Worm (Caenorhabditis elegans) whole organism, late embryonic: ENCODE data around the gene C02F5.13.

Experiments used
- F13H6.1 ChIP-seq: sonication (generic microtip); optimal IDR thresholded peaks from 2 replicates; lab custom pipeline; 2016; ENCODE audit warnings: missing genetic modification characterization, missing compliant biosample characterization
- K02D7.2 ChIP-seq: sonication (generic microtip); optimal IDR thresholded peaks from 2 replicates; lab custom pipeline; 2017; ENCODE audit warnings: mild to moderate bottlenecking, missing genetic modification characterization, missing compliant biosample characterization
- T23F11.4 ChIP-seq: fragments of 200-800 bp; sonication (Bioruptor generic); optimal IDR thresholded peaks from 2 replicates; lab custom pipeline; 2018; ENCODE audit warnings: mild to moderate bottlenecking, missing genetic modification characterization, missing compliant biosample characterization
- ceh-19 ChIP-seq: fragments of 200-800 bp; sonication (Bioruptor generic); optimal IDR thresholded peaks from 2 replicates; lab custom pipeline; 2018; ENCODE audit warnings: mild to moderate bottlenecking, missing genetic modification characterization, missing compliant biosample characterization
- ceh-2 ChIP-seq: sonication (generic microtip); optimal IDR thresholded peaks from 2 replicates; lab custom pipeline; 2016; ENCODE audit warnings: missing genotype, missing genetic modification characterization, missing compliant biosample characterization
- fax-1 ChIP-seq: sonication (generic microtip); optimal IDR thresholded peaks from 2 replicates; lab custom pipeline; 2016; ENCODE audit warnings: missing genotype, missing genetic modification characterization, missing compliant biosample characterization
- hlh-15 ChIP-seq: sonication (generic microtip); optimal IDR thresholded peaks from 2 replicates; lab custom pipeline; 2016; ENCODE audit warnings: missing genetic modification characterization, missing compliant biosample characterization
- hlh-30 ChIP-seq: sonication (generic microtip); optimal IDR thresholded peaks from 2 replicates; lab custom pipeline; 2017; ENCODE audit warnings: antibody characterized with exemption, missing genetic modification characterization, missing compliant biosample characterization; ENCODE audit not compliant: insufficient read depth
- npax-4 ChIP-seq: sonication (generic microtip); optimal IDR thresholded peaks from 2 replicates; lab custom pipeline; 2016; ENCODE audit warnings: missing genetic modification characterization, missing compliant biosample characterization
- pag-3 ChIP-seq: sonication (generic microtip); optimal IDR thresholded peaks from 2 replicates; lab custom pipeline; 2016; ENCODE audit warnings: missing compliant biosample characterization, missing genetic modification characterization, borderline replicate concordance
- pha-4 ChIP-seq: fragments of 150-350 bp; optimal IDR thresholded peaks from 2 replicates; lab custom pipeline; 2018; ENCODE audit warnings: missing biosample characterization, missing genetic modification reagents, missing genetic modification characterization
- ref-2 ChIP-seq: sonication (generic microtip); optimal IDR thresholded peaks from 2 replicates; lab custom pipeline; 2016; ENCODE audit warnings: missing genetic modification characterization, missing compliant biosample characterization
- rnt-1 ChIP-seq: sonication (generic microtip); optimal IDR thresholded peaks from 2 replicates; lab custom pipeline; 2016; ENCODE audit warnings: missing genetic modification characterization, missing compliant biosample characterization
- sox-4 ChIP-seq: sonication (generic microtip); optimal IDR thresholded peaks from 2 replicates; lab custom pipeline; 2017; ENCODE audit warnings: mild to moderate bottlenecking, missing genetic modification characterization, inconsistent platforms, missing compliant biosample characterization

- no peak for TF ChIP-seq rnt-1 (tag; lab: Kevin White, UChicago)
- no peak for TF ChIP-seq ceh-2 (tag; lab: Kevin White, UChicago)
- no peak for TF ChIP-seq hlh-30 (tag; lab: Kevin White, UChicago)
- no peak for TF ChIP-seq hlh-15
- no peak for TF ChIP-seq pag-3 (tag; lab: Kevin White, UChicago)
- no peak for TF ChIP-seq sox-4 (tag; lab: Kevin White, UChicago)
- TF ChIP-seq fax-1 (tag; lab: Kevin White, UChicago) = no peak
- TF ChIP-seq ref-2 (tag; lab: Kevin White, UChicago) = no peak
- TF ChIP-seq npax-4 = no peak
- no peak for TF ChIP-seq K02D7.2
- no peak for TF ChIP-seq ceh-19
- no peak for TF ChIP-seq pha-4
- TF ChIP-seq F13H6.1 (tag; lab: Kevin White, UChicago) = no peak
- no peak for TF ChIP-seq T23F11.4 (GFP tag; lab: Kevin White, UChicago)
Measured at ce11 chrIII:8268296-8268695, 21.1 kb downstream of the C02F5.13 start, which contains the start of the genes F09G8.7 and crn-7.
